Worm (Caenorhabditis elegans) whole organism, L2 larva: ENCODE results near the gene B0563.10.
A peak's percentile ranks its signal among the peaks of the same experiment; 100 is the strongest.
"Not testable (repeated sequence)": the region's sequence is repeated elsewhere in the genome, so short reads cannot be mapped to it uniquely, and the experiment has no call there.

Experiments used
- R02D3.7 ChIP-seq: fragments of 150-350 bp; optimal IDR thresholded peaks from 2 replicates; lab custom pipeline; 2014; ENCODE audit warnings: missing biosample characterization, missing genetic modification characterization
- alr-1 ChIP-seq: fragments of 150-350 bp; optimal IDR thresholded peaks from 2 replicates; lab custom pipeline; 2014; ENCODE audit warnings: missing biosample characterization, missing genetic modification characterization
- aly-2 ChIP-seq: fragments of 150-350 bp; optimal IDR thresholded peaks from 2 replicates; lab custom pipeline; 2014; ENCODE audit warnings: missing biosample characterization, missing genetic modification characterization
- ama-1 ChIP-seq: fragments of 150-350 bp; optimal IDR thresholded peaks from 2 replicates; lab custom pipeline; 2018; ENCODE audit warnings: inconsistent platforms
- ceh-16 ChIP-seq: fragments of 150-350 bp; optimal IDR thresholded peaks from 2 replicates; lab custom pipeline; 2014; ENCODE audit warnings: missing biosample characterization, missing genetic modification characterization
- crh-2 ChIP-seq: sonication (generic microtip); optimal IDR thresholded peaks from 2 replicates; lab custom pipeline; 2017; ENCODE audit warnings: missing biosample characterization, missing genetic modification characterization
- dmd-4 ChIP-seq: sonication (generic microtip); optimal IDR thresholded peaks from 2 replicates; lab custom pipeline; 2017; ENCODE audit warnings: missing biosample characterization, missing genetic modification characterization
- egl-27 ChIP-seq: sonication (generic microtip); optimal IDR thresholded peaks from 3 replicates; lab custom pipeline; 2017; ENCODE audit warnings: missing biosample characterization, missing genetic modification reagents, missing genetic modification characterization
- elt-3 ChIP-seq: sonication (generic microtip); optimal IDR thresholded peaks from 2 replicates; lab custom pipeline; 2017; ENCODE audit warnings: missing biosample characterization, missing genetic modification characterization
- fos-1 ChIP-seq: fragments of 150-350 bp; optimal IDR thresholded peaks from 2 replicates; lab custom pipeline; 2014; ENCODE audit warnings: missing biosample characterization, missing genetic modification characterization
- gmeb-1 ChIP-seq: fragments of 150-350 bp; optimal IDR thresholded peaks from 2 replicates; lab custom pipeline; 2014; ENCODE audit warnings: missing biosample characterization, missing genetic modification characterization
- lin-11 ChIP-seq: fragments of 150-350 bp; sonication (generic microtip); optimal IDR thresholded peaks from 2 replicates; lab custom pipeline; 2014; ENCODE audit warnings: missing biosample characterization, missing genetic modification characterization, inconsistent platforms, mixed read lengths
- lin-13 ChIP-seq: fragments of 150-350 bp; optimal IDR thresholded peaks from 2 replicates; lab custom pipeline; 2014; ENCODE audit warnings: missing biosample characterization, missing genetic modification reagents, missing genetic modification characterization
- lin-39 ChIP-seq: fragments of 150-350 bp; optimal IDR thresholded peaks from 2 replicates; lab custom pipeline; 2014; ENCODE audit warnings: missing biosample characterization, missing genetic modification reagents, missing genetic modification characterization
- mdl-1 ChIP-seq, 2 experiments: fragments of 150-350 bp in 1 of 2; sonication (generic microtip) in 1 of 2; optimal IDR thresholded peaks; 2 replicates each; lab custom pipeline; 2017; ENCODE audit warnings: missing biosample characterization in 2 of 2, missing genetic modification characterization in 2 of 2
- nhr-10 ChIP-seq: sonication (generic microtip); optimal IDR thresholded peaks from 2 replicates; lab custom pipeline; 2017; ENCODE audit warnings: missing biosample characterization, missing genetic modification characterization
- nhr-12 ChIP-seq: fragments of 150-350 bp; optimal IDR thresholded peaks from 2 replicates; lab custom pipeline; 2014; ENCODE audit warnings: missing biosample characterization, missing genetic modification characterization
- nhr-129 ChIP-seq: fragments of 150-350 bp; optimal IDR thresholded peaks from 2 replicates; lab custom pipeline; 2014; ENCODE audit warnings: missing biosample characterization, missing genetic modification characterization
- nhr-21 ChIP-seq: fragments of 150-350 bp; optimal IDR thresholded peaks from 2 replicates; lab custom pipeline; 2014; ENCODE audit warnings: missing biosample characterization, missing genetic modification characterization
- nhr-23 ChIP-seq: fragments of 150-350 bp; optimal IDR thresholded peaks from 2 replicates; lab custom pipeline; 2014; ENCODE audit warnings: missing biosample characterization, missing genetic modification reagents, missing genetic modification characterization
- nhr-237 ChIP-seq: fragments of 150-350 bp; optimal IDR thresholded peaks from 2 replicates; lab custom pipeline; 2014; ENCODE audit warnings: missing biosample characterization, missing genetic modification characterization
- nhr-25 ChIP-seq: fragments of 150-350 bp; sonication (generic microtip); optimal IDR thresholded peaks from 3 replicates; lab custom pipeline; 2014; ENCODE audit warnings: missing biosample characterization, missing genetic modification characterization
- nhr-6 ChIP-seq: fragments of 150-350 bp; optimal IDR thresholded peaks from 2 replicates; lab custom pipeline; 2014; ENCODE audit warnings: missing biosample characterization, missing genetic modification characterization
- sem-4 ChIP-seq: fragments of 150-350 bp; optimal IDR thresholded peaks from 2 replicates; lab custom pipeline; 2014; ENCODE audit warnings: missing biosample characterization, missing genetic modification reagents, missing genetic modification characterization
- sma-3 ChIP-seq: sonication (generic microtip); optimal IDR thresholded peaks from 2 replicates; lab custom pipeline; 2016; ENCODE audit warnings: missing genetic modification reagents, missing genetic modification characterization, missing compliant biosample characterization
- sma-9 ChIP-seq, 2 experiments: fragments of 150-350 bp in 1 of 2; sonication (generic microtip) in 1 of 2; optimal IDR thresholded peaks; 2 replicates each; lab custom pipeline; 2014 to 2016; ENCODE audit warnings: missing genetic modification characterization in 2 of 2, mild to moderate bottlenecking in 1 of 2, missing biosample characterization in 1 of 2, missing compliant biosample characterization in 1 of 2, missing genetic modification reagents in 1 of 2, moderate library complexity in 1 of 2
- unc-55 ChIP-seq: fragments of 150-350 bp; sonication (generic microtip); optimal IDR thresholded peaks from 3 replicates; lab custom pipeline; 2014; ENCODE audit warnings: missing biosample characterization, missing genetic modification reagents, missing genetic modification characterization
- unc-62 ChIP-seq: fragments of 150-350 bp; optimal IDR thresholded peaks from 2 replicates; lab custom pipeline; 2014; ENCODE audit warnings: missing biosample characterization, missing genetic modification reagents, missing genetic modification characterization
- zag-1 ChIP-seq: fragments of 150-350 bp; optimal IDR thresholded peaks from 2 replicates; lab custom pipeline; 2014; ENCODE audit warnings: missing biosample characterization, missing genetic modification characterization
- ztf-1 ChIP-seq: fragments of 200-800 bp; sonication (Bioruptor generic); conservative IDR thresholded peaks from 2 replicates; pipeline ENCODE4 v1.3.6; 2022; ENCODE audit warnings: missing genetic modification characterization, missing compliant biosample characterization
- ztf-11 ChIP-seq: sonication (generic microtip); optimal IDR thresholded peaks from 2 replicates; lab custom pipeline; 2017; ENCODE audit warnings: missing biosample characterization, missing genetic modification characterization

B0563.10 gene

DNA sequence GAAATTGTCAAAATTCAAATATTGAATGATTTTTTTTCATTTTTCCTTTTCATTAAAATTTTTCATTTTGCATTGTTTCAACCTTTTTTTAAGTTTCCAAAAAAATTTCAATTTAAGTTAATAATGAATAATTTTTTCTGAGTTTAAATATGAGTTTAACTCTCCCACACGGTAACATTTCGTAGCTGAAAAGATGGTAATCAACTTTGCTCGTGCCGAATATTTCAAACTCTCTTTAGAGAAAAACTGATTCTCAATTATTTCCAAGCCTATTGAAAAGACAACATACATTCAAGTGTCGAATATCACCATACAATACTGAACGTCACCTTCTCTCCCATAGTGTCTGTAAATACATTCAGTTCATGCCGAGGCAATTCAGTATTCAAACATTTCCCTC lies 41.9 kb upstream of the B0563.10 start:
- no peak for TF ChIP-seq nhr-23 (tag; lab: Kevin White, UChicago)
- TF ChIP-seq sem-4 (tag; lab: Kevin White, UChicago), result no peak
- TF ChIP-seq egl-27 (tag; lab: Kevin White, UChicago), result no peak
- no peak for TF ChIP-seq nhr-10 (tag; lab: Kevin White, UChicago)
- no peak for TF ChIP-seq nhr-12 (tag; lab: Kevin White, UChicago)
- TF ChIP-seq crh-2 (tag; lab: Kevin White, UChicago), result no peak
- TF ChIP-seq ztf-11 (tag; lab: Kevin White, UChicago), result no peak
- TF ChIP-seq elt-3 (tag; lab: Kevin White, UChicago), result no peak
- no peak for TF ChIP-seq fos-1 (tag; lab: Kevin White, UChicago)
- no peak for TF ChIP-seq ama-1
- no peak for TF ChIP-seq mdl-1 (tag; optimal IDR thresholded peaks at IDR 0.05; lab: Kevin White, UChicago)
- no peak for TF ChIP-seq ztf-1
- no peak for TF ChIP-seq sma-3 (GFP tag; lab: Kevin White, UChicago)

DNA sequence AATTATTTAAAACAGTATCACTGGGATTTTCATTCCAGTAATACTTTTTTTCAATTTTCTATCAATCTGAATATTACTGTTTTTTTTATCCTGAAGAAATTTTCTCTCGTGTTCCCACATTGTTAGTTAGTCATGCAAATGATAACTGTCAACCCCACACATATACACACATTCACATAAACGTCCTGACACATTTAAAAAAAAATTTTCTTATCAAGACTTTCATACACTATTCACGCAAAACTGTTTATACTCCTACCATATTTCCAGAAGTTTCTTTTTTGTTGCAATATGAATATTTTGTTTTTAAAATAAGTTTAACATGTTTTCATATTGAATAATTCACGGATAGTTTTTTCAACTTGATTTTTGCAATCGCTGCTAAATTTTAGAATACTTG lies 41.4 kb upstream of the B0563.10 start:
- peak; percentile 74 for TF ChIP-seq fos-1 (tag; lab: Kevin White, UChicago)
- no peak for TF ChIP-seq aly-2

DNA sequence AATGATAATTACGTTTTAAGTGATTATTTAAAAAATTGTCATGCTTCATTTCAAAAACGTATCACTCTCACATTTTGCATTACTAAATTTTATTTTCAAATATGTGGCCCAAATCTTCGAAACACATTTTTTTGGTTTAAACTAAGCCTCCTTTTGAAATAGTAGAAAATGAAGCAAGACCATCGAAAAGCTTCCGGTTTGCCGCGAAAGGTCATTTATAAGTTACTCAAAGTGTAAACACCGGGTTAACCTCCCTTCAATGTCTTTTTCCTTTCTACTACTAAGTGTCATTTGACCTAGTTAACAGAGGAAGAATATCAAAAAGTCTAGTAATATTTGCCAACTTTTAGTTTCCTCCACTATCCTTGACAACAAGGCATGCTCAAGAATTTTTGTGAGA lies 39.7 kb upstream of the B0563.10 start:
- TF ChIP-seq egl-27 (tag; lab: Kevin White, UChicago), result no peak
- TF ChIP-seq nhr-129, result no peak

DNA sequence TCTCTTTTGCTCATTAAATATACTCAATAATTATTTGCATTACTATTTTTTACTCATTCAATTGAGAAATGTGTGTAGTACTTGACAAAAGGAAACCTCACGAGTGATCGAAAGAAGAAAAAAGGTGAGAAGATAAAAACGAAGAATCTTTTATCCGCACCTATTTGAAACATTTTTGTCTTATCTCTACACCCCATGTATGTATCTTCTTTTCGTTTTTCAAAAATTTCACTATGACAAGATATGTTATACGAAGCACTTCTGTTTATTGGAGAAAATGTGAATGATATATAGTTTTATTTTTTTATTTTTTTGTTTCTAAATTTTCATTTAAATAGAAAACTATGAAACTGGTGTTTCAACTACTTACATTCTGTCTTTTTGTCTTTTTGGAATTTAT lies 37.9 kb upstream of the B0563.10 start:
- no peak for TF ChIP-seq sma-9 (GFP tag; optimal IDR thresholded peaks at IDR 0.05; lab: Kevin White, UChicago)
- TF ChIP-seq sma-9 (tag; optimal IDR thresholded peaks at IDR 0.05; lab: Kevin White, UChicago), result no peak
- TF ChIP-seq nhr-6 (tag; lab: Kevin White, UChicago), result no peak
- no peak for TF ChIP-seq R02D3.7 (tag; lab: Kevin White, UChicago)
- TF ChIP-seq egl-27 (tag; lab: Kevin White, UChicago), result no peak
- TF ChIP-seq nhr-25 (tag; lab: Kevin White, UChicago), result no peak
- no peak for TF ChIP-seq unc-62 (GFP tag; lab: Kevin White, UChicago)
- no peak for TF ChIP-seq nhr-237
- TF ChIP-seq lin-13, result no peak
- no peak for TF ChIP-seq crh-2 (tag; lab: Kevin White, UChicago)
- TF ChIP-seq lin-11, result no peak
- TF ChIP-seq zag-1 (tag; lab: Kevin White, UChicago), result no peak
- TF ChIP-seq, all 48 proteins: peak for 0

DNA sequence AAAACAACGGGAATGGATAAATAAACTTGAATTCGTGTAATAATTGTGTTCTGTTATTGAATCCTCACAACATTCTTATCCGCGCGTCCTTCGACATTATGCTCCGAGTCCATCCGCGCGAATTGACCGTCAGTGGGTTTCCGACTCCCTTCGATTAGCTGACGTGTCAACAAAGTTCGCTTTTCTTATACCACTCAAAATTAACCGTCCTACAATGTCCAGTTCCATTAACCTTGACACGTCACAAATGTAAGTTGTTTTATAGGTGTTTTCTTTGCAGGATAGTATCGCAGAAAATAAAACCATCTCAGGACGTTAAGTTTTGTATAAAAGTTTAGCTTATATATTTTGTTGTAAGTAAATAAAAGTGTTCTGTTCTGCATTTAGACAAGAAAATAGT lies 36.4 kb upstream of the B0563.10 start, which contains the start of gene crb-3:
Gene crb-3 (plus strand): TSS at position 301 of the 400 bp plus-strand sequence.
- TF ChIP-seq ceh-16 (tag; lab: Kevin White, UChicago); mdl-1 (tag; optimal IDR thresholded peaks at IDR 0.05; lab: Kevin White, UChicago); alr-1 (tag; lab: Kevin White, UChicago): not testable (repeated sequence)

DNA sequence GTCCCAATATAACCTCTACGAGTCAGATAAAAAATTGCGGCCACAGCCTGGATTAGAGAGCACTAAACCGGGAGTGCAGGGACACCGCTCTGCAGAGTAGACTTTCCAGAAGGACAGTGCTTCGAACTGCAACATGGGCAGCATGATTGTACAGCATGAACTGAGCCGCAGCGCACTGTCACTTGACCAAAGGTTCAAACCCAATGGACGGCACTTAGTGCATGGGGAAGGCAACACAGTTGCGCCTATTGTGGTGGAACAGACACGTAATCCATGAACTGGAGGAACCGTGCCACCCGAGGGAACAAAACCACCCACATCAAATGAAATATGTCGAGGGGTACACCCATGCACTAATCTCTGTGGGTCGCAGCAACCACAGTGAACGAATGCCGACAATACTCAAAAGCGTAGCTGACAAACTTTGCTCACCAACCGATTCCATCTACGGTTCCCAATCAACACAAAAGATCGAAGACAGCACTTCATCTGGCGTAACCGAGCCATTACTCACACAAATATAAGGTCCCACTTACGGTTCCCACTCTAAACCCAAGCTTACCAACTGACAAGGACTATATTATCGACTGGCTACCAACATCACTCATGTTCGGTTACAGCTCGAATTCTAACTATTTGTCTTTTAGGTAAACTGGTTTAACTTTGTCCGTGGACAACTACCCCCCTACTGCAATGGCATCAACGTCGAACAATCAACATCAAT lies 28.5 kb upstream of the B0563.10 start:
- TF ChIP-seq nhr-237 (no peak), dmd-4 (tag; lab: Kevin White, UChicago) (no peak), lin-39 (no peak), sem-4 (tag; lab: Kevin White, UChicago) (no peak), ama-1 (no peak), unc-62 (GFP tag; lab: Kevin White, UChicago) (no peak), fos-1 (tag; lab: Kevin White, UChicago) (no peak), sma-3 (GFP tag; lab: Kevin White, UChicago) (no peak), nhr-10 (tag; lab: Kevin White, UChicago) (no peak), egl-27 (tag; lab: Kevin White, UChicago) (no peak), crh-2 (tag; lab: Kevin White, UChicago) (no peak), aly-2 (no peak), gmeb-1 (tag; lab: Kevin White, UChicago) (no peak), lin-11 (no peak), zag-1 (tag; lab: Kevin White, UChicago) (no peak), nhr-21 (tag; lab: Kevin White, UChicago) (no peak), nhr-25 (tag; lab: Kevin White, UChicago) (no peak), unc-55 (GFP tag; lab: Kevin White, UChicago) (no peak), nhr-23 (tag; lab: Kevin White, UChicago) (no peak)
- TF ChIP-seq, all 48 proteins: peak for 0
